Fruit fly (Drosophila melanogaster) whole organism, embryonic: ENCODE results near the gene cac.

Source experiments
- Aef1 ChIP-seq: fragments of 200-800 bp; sonication (Bioruptor generic); IDR thresholded peaks from 3 replicates; pipeline ENCODE4 v1.3.6; 2022; ENCODE audit warnings: missing biosample characterization, missing genetic modification characterization
- B-H1 ChIP-seq: fragments of 200-800 bp; sonication (Bioruptor generic); IDR thresholded peaks from 3 replicates; pipeline ENCODE4 v1.3.6; 2022; ENCODE audit warnings: missing biosample characterization, missing genetic modification characterization
- Bgb ChIP-seq: fragments of 200-800 bp; sonication (Bioruptor generic); IDR thresholded peaks from 2 replicates; pipeline ENCODE4 v1.3.6; 2022; ENCODE audit warnings: missing biosample characterization, missing genetic modification characterization; ENCODE audit not compliant: partially characterized antibody
- CG10267 ChIP-seq: fragments of 200-800 bp; sonication (Bioruptor generic); optimal IDR thresholded peaks from 2 replicates; lab custom pipeline; 2018; ENCODE audit warnings: missing biosample characterization, mild to moderate bottlenecking, missing genetic modification characterization, moderate library complexity
- CG11247 ChIP-seq: fragments of 200-800 bp; sonication (Bioruptor generic); IDR thresholded peaks from 2 replicates; pipeline ENCODE4 v1.3.6; 2022; ENCODE audit warnings: missing biosample characterization, missing genetic modification characterization
- CG11560 ChIP-seq: fragments of 200-800 bp; sonication (Bioruptor generic); IDR thresholded peaks from 3 replicates; pipeline ENCODE4 v1.3.6; 2022; ENCODE audit warnings: missing biosample characterization, missing genetic modification characterization
- CG12769 ChIP-seq: fragments of 200-800 bp; sonication (Bioruptor generic); optimal IDR thresholded peaks from 2 replicates; lab custom pipeline; 2019; ENCODE audit warnings: missing biosample characterization, mild to moderate bottlenecking, missing genetic modification characterization, moderate library complexity
- CG14710 ChIP-seq: fragments of 200-800 bp; sonication (Bioruptor generic); optimal IDR thresholded peaks from 3 replicates; lab custom pipeline; 2019; ENCODE audit warnings: missing biosample characterization, mild to moderate bottlenecking, missing genetic modification characterization, moderate library complexity
- CG14860 ChIP-seq: fragments of 200-800 bp; sonication (Bioruptor generic); IDR thresholded peaks from 3 replicates; pipeline ENCODE4 v1.3.6; 2022; ENCODE audit warnings: missing biosample characterization, missing genetic modification characterization; ENCODE audit not compliant: partially characterized antibody
- CG15479 ChIP-seq: fragments of 200-800 bp; sonication (Bioruptor generic); optimal IDR thresholded peaks from 3 replicates; lab custom pipeline; 2019; ENCODE audit warnings: missing biosample characterization, mild to moderate bottlenecking, missing genetic modification characterization, moderate library complexity
- CG1602 ChIP-seq: fragments of 200-800 bp; sonication (Bioruptor generic); optimal IDR thresholded peaks from 3 replicates; lab custom pipeline; 2016; ENCODE audit warnings: missing biosample characterization, missing genetic modification characterization
- CG30020 ChIP-seq: fragments of 200-800 bp; optimal IDR thresholded peaks from 2 replicates; lab custom pipeline; 2019; ENCODE audit warnings: missing biosample characterization, mild to moderate bottlenecking, missing genetic modification characterization, moderate library complexity
- CG30403 ChIP-seq: fragments of 200-800 bp; sonication (Bioruptor generic); optimal IDR thresholded peaks from 3 replicates; lab custom pipeline; 2016; ENCODE audit warnings: missing biosample characterization, missing genetic modification characterization
- CG34224 ChIP-seq: fragments of 200-800 bp; sonication (Bioruptor generic); IDR thresholded peaks from 3 replicates; pipeline ENCODE4 v1.3.6; 2022; ENCODE audit warnings: missing biosample characterization, missing genetic modification characterization; ENCODE audit not compliant: partially characterized antibody
- CG3838 ChIP-seq: fragments of 200-800 bp; sonication (Bioruptor generic); optimal IDR thresholded peaks from 3 replicates; lab custom pipeline; 2016; ENCODE audit warnings: missing biosample characterization, missing genetic modification characterization
- CG3847 ChIP-seq: fragments of 200-800 bp; sonication (Bioruptor generic); IDR thresholded peaks from 2 replicates; pipeline ENCODE4 v1.3.6; 2022; ENCODE audit warnings: missing biosample characterization, missing genetic modification characterization
- CG4328 ChIP-seq: fragments of 200-800 bp; sonication (Bioruptor generic); optimal IDR thresholded peaks from 3 replicates; lab custom pipeline; 2017; ENCODE audit warnings: missing biosample characterization, missing genetic modification reagents, missing genetic modification characterization
- CG4360 ChIP-seq: fragments of 200-800 bp; sonication (Bioruptor generic); IDR thresholded peaks from 2 replicates; pipeline ENCODE4 v1.3.6; 2022; ENCODE audit warnings: missing biosample characterization, missing genetic modification characterization
- CG4617 ChIP-seq: fragments of 200-800 bp; sonication (Bioruptor generic); optimal IDR thresholded peaks from 3 replicates; lab custom pipeline; 2016; ENCODE audit warnings: missing biosample characterization, missing genetic modification characterization, borderline replicate concordance
- CG6791 ChIP-seq: fragments of 200-800 bp; sonication (Bioruptor generic); IDR thresholded peaks from 3 replicates; pipeline ENCODE4 v1.3.6; 2022; ENCODE audit warnings: missing biosample characterization, missing genetic modification characterization; ENCODE audit not compliant: partially characterized antibody
- CG7963 ChIP-seq: fragments of 200-800 bp; sonication (Bioruptor generic); IDR thresholded peaks from 3 replicates; pipeline ENCODE4 v1.3.6; 2022; ENCODE audit warnings: missing biosample characterization, missing genetic modification characterization; ENCODE audit not compliant: partially characterized antibody
- CTCF ChIP-seq: fragments of 200-800 bp; sonication (Bioruptor generic); optimal IDR thresholded peaks from 2 replicates; lab custom pipeline; 2017; ENCODE audit warnings: missing biosample characterization, mild to moderate bottlenecking, missing genetic modification characterization, moderate library complexity
- Dp ChIP-seq: fragments of 200-800 bp; sonication (Bioruptor generic); optimal IDR thresholded peaks from 2 replicates; lab custom pipeline; 2018; ENCODE audit warnings: missing biosample characterization, mild to moderate bottlenecking, missing genetic modification characterization, moderate library complexity
- E2f2 ChIP-seq: fragments of 200-800 bp; sonication (Bioruptor generic); IDR thresholded peaks from 2 replicates; pipeline ENCODE4 v1.3.6; 2022; ENCODE audit warnings: missing biosample characterization, missing genetic modification characterization
- HmgZ ChIP-seq: fragments of 200-800 bp; sonication (Bioruptor generic); optimal IDR thresholded peaks from 2 replicates; lab custom pipeline; 2018; ENCODE audit warnings: missing biosample characterization, mild to moderate bottlenecking, missing genetic modification characterization
- Med ChIP-seq: fragments of 200-800 bp; sonication (Bioruptor generic); peaks from one replicate; lab custom pipeline; 2016; ENCODE audit warnings: missing biosample characterization, missing genetic modification characterization, mild to moderate bottlenecking, inconsistent platforms, moderate library complexity
- Nf-YA ChIP-seq: fragments of 200-800 bp; sonication (Bioruptor generic); IDR thresholded peaks from 2 replicates; pipeline ENCODE4 v1.3.6; 2022; ENCODE audit warnings: missing biosample characterization, missing genetic modification characterization
- Rfx ChIP-seq: fragments of 200-800 bp; sonication (Bioruptor generic); IDR thresholded peaks from 2 replicates; pipeline ENCODE4 v1.3.6; 2022; ENCODE audit warnings: missing biosample characterization, missing genetic modification characterization
- Sin3A ChIP-seq: fragments of >200 bp; optimal IDR thresholded peaks from 2 replicates; lab custom pipeline; 2018
- Sry-δ ChIP-seq: fragments of 200-800 bp; sonication (Bioruptor generic); optimal IDR thresholded peaks from 2 replicates; lab custom pipeline; 2016; ENCODE audit warnings: missing biosample characterization, missing genetic modification characterization
- ab ChIP-seq: fragments of 200-800 bp; sonication (Bioruptor generic); optimal IDR thresholded peaks from 2 replicates; lab custom pipeline; 2016; ENCODE audit warnings: missing biosample characterization, missing genetic modification characterization
- abd-A ChIP-seq: fragments of 200-800 bp; sonication (Bioruptor generic); optimal IDR thresholded peaks from 3 replicates; lab custom pipeline; 2019; ENCODE audit warnings: missing biosample characterization, mild to moderate bottlenecking, missing genetic modification characterization, moderate library complexity
- bowl ChIP-seq: fragments of 200-800 bp; sonication (Bioruptor generic); IDR thresholded peaks from 2 replicates; pipeline ENCODE4 v1.3.6; 2022; ENCODE audit warnings: missing biosample characterization, missing genetic modification characterization
- crp ChIP-seq, 2 experiments: fragments of 200-800 bp; sonication (Bioruptor generic); optimal IDR thresholded peaks; 2 replicates in 1 of 2; 3 replicates in 1 of 2; lab custom pipeline; 2017; ENCODE audit warnings: missing biosample characterization in 2 of 2, missing genetic modification characterization in 2 of 2, mild to moderate bottlenecking in 1 of 2, moderate library complexity in 1 of 2
- ems ChIP-seq: fragments of 200-800 bp; sonication (Bioruptor generic); optimal IDR thresholded peaks from 3 replicates; lab custom pipeline; 2016; ENCODE audit warnings: missing biosample characterization, missing genetic modification characterization
- exex ChIP-seq: fragments of 200-800 bp; sonication (Bioruptor generic); optimal IDR thresholded peaks from 4 replicates; lab custom pipeline; 2018; ENCODE audit warnings: missing biosample characterization, mild to moderate bottlenecking, missing genetic modification characterization, moderate library complexity
- ftz-f1 ChIP-seq: fragments of 200-800 bp; sonication (Bioruptor generic); optimal IDR thresholded peaks from 2 replicates; lab custom pipeline; 2016; ENCODE audit warnings: missing biosample characterization, missing genetic modification characterization
- hbn ChIP-seq: fragments of 200-800 bp; sonication (Bioruptor generic); IDR thresholded peaks from 2 replicates; pipeline ENCODE4 v1.3.6; 2022; ENCODE audit warnings: missing biosample characterization, missing genetic modification characterization; ENCODE audit not compliant: partially characterized antibody
- inv ChIP-seq: fragments of 200-800 bp; sonication (Bioruptor generic); IDR thresholded peaks from 2 replicates; pipeline ENCODE4 v1.3.6; 2022; ENCODE audit warnings: missing biosample characterization, missing genetic modification characterization; ENCODE audit not compliant: partially characterized antibody
- lilli ChIP-seq: fragments of 200-800 bp; sonication (Bioruptor generic); optimal IDR thresholded peaks from 3 replicates; lab custom pipeline; 2016; ENCODE audit warnings: missing biosample characterization, missing genetic modification characterization
- nom ChIP-seq: fragments of 200-800 bp; sonication (Bioruptor generic); optimal IDR thresholded peaks from 2 replicates; lab custom pipeline; 2017; ENCODE audit warnings: missing biosample characterization, missing genetic modification characterization, mild to moderate bottlenecking, moderate library complexity, missing genetic modification reagents
- odd ChIP-seq: fragments of 200-800 bp; sonication (Bioruptor generic); optimal IDR thresholded peaks from 2 replicates; lab custom pipeline; 2017; ENCODE audit warnings: missing biosample characterization, mild to moderate bottlenecking, missing genetic modification characterization
- phol ChIP-seq: fragments of 200-800 bp; sonication (Bioruptor generic); optimal IDR thresholded peaks from 3 replicates; lab custom pipeline; 2018; ENCODE audit warnings: missing biosample characterization, mild to moderate bottlenecking, missing genetic modification characterization, moderate library complexity
- sna ChIP-seq: fragments of 200-800 bp; sonication (Bioruptor generic); IDR thresholded peaks from 2 replicates; pipeline ENCODE4 v1.3.6; 2022; ENCODE audit warnings: missing biosample characterization, missing genetic modification characterization; ENCODE audit not compliant: partially characterized antibody
- stwl ChIP-seq: fragments of 200-800 bp; sonication (Bioruptor generic); optimal IDR thresholded peaks from 3 replicates; lab custom pipeline; 2018; ENCODE audit warnings: missing biosample characterization, mild to moderate bottlenecking, missing genetic modification characterization, moderate library complexity
- tll ChIP-seq, 2 experiments: fragments of 200-800 bp in 1 of 2; fragments of >200 bp in 1 of 2; sonication (Bioruptor generic) in 1 of 2; optimal IDR thresholded peaks; 2 replicates each; lab custom pipeline; 2017 to 2019; ENCODE audit warnings: missing biosample characterization in 2 of 2, missing genetic modification characterization in 2 of 2, mild to moderate bottlenecking in 1 of 2, moderate library complexity in 1 of 2

The cac gene

dm6 chrX:12013098-12013493, 28.2 kb upstream of the cac start:
- no peak for TF ChIP-seq Nf-YA
- TF ChIP-seq CG12769 (tag; lab: Kevin White, UChicago): no peak
- TF ChIP-seq nom: peak; percentile 29
- TF ChIP-seq, all 482 proteins: peak for 1

- TF ChIP-seq Sin3A (lab: Kevin White, UChicago): peak; percentile 44
- no peak for TF ChIP-seq CG11247 (GFP tag; lab: Robert Waterston, UW)
- no peak for TF ChIP-seq sna
- TF ChIP-seq stwl (tag; lab: Kevin White, UChicago): peak; percentile 56
- peak; percentile 97 for TF ChIP-seq Dp
- TF ChIP-seq CG15479 (GFP tag; lab: Kevin White, UChicago): peak; percentile 50
- peak; percentile 67 for TF ChIP-seq HmgZ
- peak; percentile 89 for TF ChIP-seq Sry-δ (GFP tag; lab: Kevin White, UChicago)
- peak; percentile 47 for TF ChIP-seq CG14710 (tag; lab: Kevin White, UChicago)
- 0 out of 3 replicates have a peak, but pooled peaks have one; percentile 22 for TF ChIP-seq CG6791
- TF ChIP-seq CG30403 (GFP tag; lab: Kevin White, UChicago): no peak
- TF ChIP-seq hbn: 0 out of 2 replicates have a peak, but pooled peaks have one; percentile 22
- peak; percentile 22; the same call in 1 of the 2 replicates for TF ChIP-seq Rfx (GFP tag; lab: Robert Waterston, UW)
- peak; percentile 50; the same call in 1 of the 3 replicates for TF ChIP-seq CG34224
- TF ChIP-seq CTCF (GFP tag; lab: Kevin White, UChicago): peak; percentile 4
- TF ChIP-seq CG3838 (GFP tag; lab: Kevin White, UChicago): no peak
- no peak for TF ChIP-seq Aef1
- TF ChIP-seq CG4360 (GFP tag; lab: Robert Waterston, UW): peak; percentile 83
- peak; percentile 62 for TF ChIP-seq CG3847 (GFP tag; lab: Robert Waterston, UW)
- no peak for TF ChIP-seq inv
- TF ChIP-seq bowl (GFP tag; lab: Robert Waterston, UW): no peak
- peak; percentile 99 for TF ChIP-seq CG11560 (tag; lab: Robert Waterston, UW)
- TF ChIP-seq CG7963: 0 out of 3 replicates have a peak, but pooled peaks have one; percentile 15
- TF ChIP-seq odd (GFP tag; lab: Kevin White, UChicago): no peak
- TF ChIP-seq CG10267 (tag; lab: Kevin White, UChicago): peak; percentile 57
- TF ChIP-seq CG4328 (GFP tag; lab: Kevin White, UChicago): no peak
- TF ChIP-seq Med: peak; percentile 61
- no peak for TF ChIP-seq CG1602
- peak; percentile 96 for TF ChIP-seq E2f2 (GFP tag; lab: Robert Waterston, UW)
- TF ChIP-seq ab: no peak
- TF ChIP-seq B-H1 (GFP tag; lab: Robert Waterston, UW): no peak
- TF ChIP-seq Bgb (GFP tag; lab: Robert Waterston, UW): peak; percentile 41; the same call in 1 of the 2 replicates
- peak; percentile 72 for TF ChIP-seq abd-A
- no peak for TF ChIP-seq ems
- TF ChIP-seq tll (GFP tag; optimal IDR thresholded peaks at IDR 0.05; lab: Kevin White, UChicago): peak in 1 of 2 experiments; percentile 37
- peak; percentile 13 for TF ChIP-seq CG30020 (tag; lab: Kevin White, UChicago)
- peak; percentile 21 for TF ChIP-seq exex
- TF ChIP-seq crp (GFP tag; optimal IDR thresholded peaks at IDR 0.05; lab: Kevin White, UChicago): peak; percentile 67 to 94
- peak; percentile 14 for TF ChIP-seq lilli (GFP tag; lab: Kevin White, UChicago)
- TF ChIP-seq CG4617 (GFP tag; lab: Kevin White, UChicago): peak; percentile 17
- TF ChIP-seq ftz-f1 (GFP tag; lab: Kevin White, UChicago): peak; percentile 89
- TF ChIP-seq phol (tag; lab: Kevin White, UChicago): peak; percentile 28
- 0 out of 3 replicates have a peak, but pooled peaks have one; percentile 36 for TF ChIP-seq CG14860 (GFP tag; lab: Robert Waterston, UW)
These were observed 27.5 kb upstream of the cac start, which contains the start of the genes CG1492 and regucalcin for dm6 chrX:12012149-12013097. Gene CG1492 (minus strand): TSS chrX:12012211. Gene regucalcin (plus strand): TSS chrX:12012377.
